Fruit fly (Drosophila melanogaster): ENCODE measurements around the gene CG6005.

DNA sequence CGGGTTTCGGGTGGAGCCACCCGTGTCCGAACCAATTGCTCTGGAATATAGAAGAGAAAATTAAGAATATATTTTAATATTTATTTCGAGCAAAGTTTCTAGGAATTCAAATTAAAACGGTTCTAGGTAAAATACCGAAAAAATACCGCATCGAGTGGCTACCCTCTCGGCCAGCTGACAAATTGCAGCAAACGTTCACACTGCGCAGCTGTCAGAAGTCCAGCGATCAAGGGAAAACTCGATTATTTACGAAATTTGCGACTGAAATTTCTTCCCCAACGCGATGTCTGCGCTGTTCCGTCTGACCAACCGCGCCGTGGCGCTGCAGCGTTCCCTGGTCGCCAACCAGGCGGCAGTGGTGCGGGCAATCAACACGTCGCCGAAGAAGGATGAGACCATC lies 3.3 kb upstream of the CG6005 start, which contains the start of gene NP15.6:
- TF ChIP-seq CG11294 (GFP tag; IDR thresholded peaks at IDR 0.05) (no peak), pdm3 (GFP tag; optimal IDR thresholded peaks at IDR 0.05) (no peak), CG8319 (GFP tag; optimal IDR thresholded peaks at IDR 0.05) (no peak), esn (GFP tag; optimal IDR thresholded peaks at IDR 0.05) (no peak)
